Fruit fly (Drosophila melanogaster) whole organism, embryonic: ENCODE data around the gene msd1.

Experiments
- Aef1 ChIP-seq: fragments of 200-800 bp; sonication (Bioruptor generic); IDR thresholded peaks from 3 replicates; pipeline ENCODE4 v1.3.6; 2022; ENCODE audit warnings: missing biosample characterization, missing genetic modification characterization
- Bteb2 ChIP-seq: fragments of 200-800 bp; sonication (Bioruptor generic); optimal IDR thresholded peaks from 2 replicates; lab custom pipeline; 2016; ENCODE audit warnings: missing biosample characterization, missing genetic modification characterization
- CG10267 ChIP-seq: fragments of 200-800 bp; sonication (Bioruptor generic); optimal IDR thresholded peaks from 2 replicates; lab custom pipeline; 2018; ENCODE audit warnings: missing biosample characterization, mild to moderate bottlenecking, missing genetic modification characterization, moderate library complexity
- CG10366 ChIP-seq: fragments of 200-800 bp; sonication (Bioruptor generic); IDR thresholded peaks from 2 replicates; pipeline ENCODE4 v1.3.6; 2022; ENCODE audit warnings: missing biosample characterization, missing genetic modification characterization
- CG11723 ChIP-seq: fragments of 200-800 bp; sonication (Bioruptor generic); optimal IDR thresholded peaks from 2 replicates; lab custom pipeline; 2017; ENCODE audit warnings: missing biosample characterization, mild to moderate bottlenecking, missing genetic modification characterization
- CG12071 ChIP-seq: fragments of 200-800 bp; sonication (Bioruptor generic); optimal IDR thresholded peaks from 3 replicates; lab custom pipeline; 2018; ENCODE audit warnings: missing biosample characterization, mild to moderate bottlenecking, missing genetic modification characterization
- CG12155 ChIP-seq: fragments of 200-800 bp; sonication (Bioruptor generic); optimal IDR thresholded peaks from 3 replicates; lab custom pipeline; 2016; ENCODE audit warnings: missing biosample characterization, missing genetic modification characterization
- CG12391 ChIP-seq: fragments of 200-800 bp; sonication (Bioruptor generic); optimal IDR thresholded peaks from 3 replicates; lab custom pipeline; 2018; ENCODE audit warnings: missing biosample characterization, mild to moderate bottlenecking, missing genetic modification characterization, moderate library complexity
- CG13775 ChIP-seq: fragments of 200-800 bp; sonication (Bioruptor generic); optimal IDR thresholded peaks from 3 replicates; lab custom pipeline; 2017; ENCODE audit warnings: missing biosample characterization, mild to moderate bottlenecking, missing genetic modification characterization
- CG13894 ChIP-seq: fragments of 200-800 bp; sonication (Bioruptor generic); optimal IDR thresholded peaks from 3 replicates; lab custom pipeline; 2018; ENCODE audit warnings: missing biosample characterization, mild to moderate bottlenecking, missing genetic modification characterization, moderate library complexity
- CG17361 ChIP-seq: fragments of 200-800 bp; sonication (Bioruptor generic); IDR thresholded peaks from 3 replicates; pipeline ENCODE4 v1.3.6; 2022; ENCODE audit warnings: missing biosample characterization, missing genetic modification characterization
- CG17385 ChIP-seq: fragments of 200-800 bp; sonication (Bioruptor generic); optimal IDR thresholded peaks from 3 replicates; lab custom pipeline; 2018; ENCODE audit warnings: missing biosample characterization, mild to moderate bottlenecking, missing genetic modification characterization
- CG1832 ChIP-seq: fragments of 200-800 bp; sonication (Bioruptor generic); optimal IDR thresholded peaks from 2 replicates; lab custom pipeline; 2017; ENCODE audit warnings: missing biosample characterization, mild to moderate bottlenecking, missing genetic modification characterization, inconsistent platforms
- CG2875 ChIP-seq: fragments of 200-800 bp; sonication (Bioruptor generic); optimal IDR thresholded peaks from 2 replicates; lab custom pipeline; 2017; ENCODE audit warnings: missing biosample characterization, mild to moderate bottlenecking, missing genetic modification characterization, missing genetic modification reagents
- CG3838 ChIP-seq: fragments of 200-800 bp; sonication (Bioruptor generic); optimal IDR thresholded peaks from 3 replicates; lab custom pipeline; 2016; ENCODE audit warnings: missing biosample characterization, missing genetic modification characterization
- CG3847 ChIP-seq: fragments of 200-800 bp; sonication (Bioruptor generic); IDR thresholded peaks from 2 replicates; pipeline ENCODE4 v1.3.6; 2022; ENCODE audit warnings: missing biosample characterization, missing genetic modification characterization
- CG4820 ChIP-seq: fragments of 200-800 bp; sonication (Bioruptor generic); optimal IDR thresholded peaks from 3 replicates; lab custom pipeline; 2016; ENCODE audit warnings: missing biosample characterization, missing genetic modification characterization
- CG6254 ChIP-seq: fragments of 200-800 bp; sonication (Bioruptor generic); optimal IDR thresholded peaks from 3 replicates; lab custom pipeline; 2017; ENCODE audit warnings: mild to moderate bottlenecking, missing biosample characterization, missing genetic modification reagents, missing genetic modification characterization
- CG7271 ChIP-seq: fragments of 200-800 bp; sonication (Bioruptor generic); optimal IDR thresholded peaks from 2 replicates; lab custom pipeline; 2018; ENCODE audit warnings: missing biosample characterization, mild to moderate bottlenecking, missing genetic modification characterization, moderate library complexity
- CG8944 ChIP-seq: fragments of 200-800 bp; sonication (Bioruptor generic); optimal IDR thresholded peaks from 3 replicates; lab custom pipeline; 2016; ENCODE audit warnings: missing biosample characterization, missing genetic modification characterization
- CG9437 ChIP-seq: fragments of 200-800 bp; sonication (Bioruptor generic); optimal IDR thresholded peaks from 2 replicates; lab custom pipeline; 2018; ENCODE audit warnings: missing biosample characterization, mild to moderate bottlenecking, missing genetic modification characterization
- CHES-1-like ChIP-seq: fragments of 200-800 bp; sonication (Bioruptor generic); optimal IDR thresholded peaks from 2 replicates; lab custom pipeline; 2016; ENCODE audit warnings: missing biosample characterization, missing genetic modification characterization
- Dbx ChIP-seq: fragments of 200-800 bp; sonication (Bioruptor generic); IDR thresholded peaks from 3 replicates; pipeline ENCODE4 v1.3.6; 2022; ENCODE audit warnings: missing biosample characterization, missing genetic modification characterization
- Deaf1 ChIP-seq: fragments of 200-800 bp; optimal IDR thresholded peaks from 3 replicates; lab custom pipeline; 2019; ENCODE audit warnings: missing biosample characterization, mild to moderate bottlenecking, missing genetic modification characterization, moderate library complexity
- Ets97D ChIP-seq: fragments of 200-800 bp; sonication (Bioruptor generic); optimal IDR thresholded peaks from 3 replicates; lab custom pipeline; 2016; ENCODE audit warnings: missing biosample characterization, missing genetic modification characterization
- GATAe ChIP-seq: fragments of 200-800 bp; sonication (Bioruptor generic); conservative IDR thresholded peaks from 2 replicates; pipeline ENCODE4 v1.3.6; 2022; ENCODE audit warnings: missing biosample characterization, missing genetic modification characterization
- Gug ChIP-seq: fragments of 200-800 bp; sonication (Bioruptor generic); IDR thresholded peaks from 4 replicates; pipeline ENCODE4 v1.3.6; 2022; ENCODE audit warnings: missing biosample characterization, missing genetic modification characterization
- Mes4 ChIP-seq: fragments of 200-800 bp; sonication (Bioruptor generic); optimal IDR thresholded peaks from 2 replicates; lab custom pipeline; 2016; ENCODE audit warnings: missing biosample characterization, missing genetic modification characterization
- NFAT ChIP-seq: fragments of 200-800 bp; sonication (Bioruptor generic); IDR thresholded peaks from 2 replicates; pipeline ENCODE4 v1.3.6; 2022; ENCODE audit warnings: missing biosample characterization, missing genetic modification characterization
- Rx ChIP-seq: fragments of 200-800 bp; sonication (Bioruptor generic); IDR thresholded peaks from 2 replicates; pipeline ENCODE4 v1.3.6; 2022; ENCODE audit warnings: missing biosample characterization, missing genetic modification characterization
- croc ChIP-seq: fragments of 200-800 bp; sonication (Bioruptor generic); conservative IDR thresholded peaks from 3 replicates; pipeline ENCODE4 v1.3.6; 2022; ENCODE audit warnings: missing biosample characterization, missing genetic modification characterization
- dan ChIP-seq: fragments of 200-800 bp; sonication (Bioruptor generic); IDR thresholded peaks from 2 replicates; pipeline ENCODE4 v1.3.6; 2022; ENCODE audit warnings: missing biosample characterization, missing genetic modification characterization
- gt ChIP-seq: fragments of 200-800 bp; sonication (Bioruptor generic); IDR thresholded peaks from 2 replicates; pipeline ENCODE4 v1.3.6; 2022; ENCODE audit warnings: missing biosample characterization, missing genetic modification characterization
- hb ChIP-seq: fragments of 200-800 bp; sonication (Bioruptor generic); IDR thresholded peaks from 3 replicates; pipeline ENCODE4 v1.3.6; 2022; ENCODE audit warnings: missing biosample characterization, missing genetic modification characterization; ENCODE audit not compliant: partially characterized antibody
- inv ChIP-seq: fragments of 200-800 bp; sonication (Bioruptor generic); IDR thresholded peaks from 2 replicates; pipeline ENCODE4 v1.3.6; 2022; ENCODE audit warnings: missing biosample characterization, missing genetic modification characterization; ENCODE audit not compliant: partially characterized antibody
- lola ChIP-seq, 3 experiments: fragments of >200 bp in 2 of 3; fragments of 200-800 bp in 1 of 3; sonication (Bioruptor generic) in 1 of 3; optimal IDR thresholded peaks; 2 replicates each; lab custom pipeline; 2017 to 2019; ENCODE audit warnings: missing biosample characterization in 3 of 3, missing genetic modification characterization in 3 of 3, mild to moderate bottlenecking in 1 of 3, moderate library complexity in 1 of 3
- odd ChIP-seq: fragments of 200-800 bp; sonication (Bioruptor generic); optimal IDR thresholded peaks from 2 replicates; lab custom pipeline; 2017; ENCODE audit warnings: missing biosample characterization, mild to moderate bottlenecking, missing genetic modification characterization
- pb ChIP-seq: fragments of 200-800 bp; sonication (Bioruptor generic); optimal IDR thresholded peaks from 3 replicates; lab custom pipeline; 2016; ENCODE audit warnings: missing biosample characterization, missing genetic modification characterization
- peb ChIP-seq: fragments of 200-800 bp; sonication (Bioruptor generic); IDR thresholded peaks from 2 replicates; pipeline ENCODE4 v1.3.6; 2022; ENCODE audit warnings: missing biosample characterization, missing genetic modification characterization
- rib ChIP-seq: fragments of 200-800 bp; sonication (Bioruptor generic); IDR thresholded peaks from 2 replicates; pipeline ENCODE4 v1.3.6; 2022; ENCODE audit warnings: missing biosample characterization, missing genetic modification characterization
- sens ChIP-seq: fragments of 200-800 bp; sonication (Bioruptor generic); peaks from one replicate; lab custom pipeline; 2016; ENCODE audit warnings: missing biosample characterization, missing genetic modification characterization
- sens-2 ChIP-seq: fragments of 200-800 bp; sonication (Bioruptor generic); IDR thresholded peaks from 2 replicates; pipeline ENCODE4 v1.3.6; 2022; ENCODE audit warnings: missing biosample characterization, missing genetic modification characterization
- sim ChIP-seq: fragments of 200-800 bp; sonication (Bioruptor generic); IDR thresholded peaks from 2 replicates; pipeline ENCODE4 v1.3.6; 2022; ENCODE audit warnings: missing biosample characterization, missing genetic modification characterization
- slp2 ChIP-seq: fragments of 200-800 bp; sonication (Bioruptor generic); optimal IDR thresholded peaks from 2 replicates; lab custom pipeline; 2016; ENCODE audit warnings: missing biosample characterization, missing genetic modification characterization
- sna ChIP-seq: fragments of 200-800 bp; sonication (Bioruptor generic); IDR thresholded peaks from 2 replicates; pipeline ENCODE4 v1.3.6; 2022; ENCODE audit warnings: missing biosample characterization, missing genetic modification characterization; ENCODE audit not compliant: partially characterized antibody
- ttk ChIP-seq: fragments of 200-800 bp; sonication (Bioruptor generic); IDR thresholded peaks from 2 replicates; pipeline ENCODE4 v2.1.2; 2022; ENCODE audit warnings: missing biosample characterization, missing genetic modification characterization
- wor ChIP-seq: fragments of 200-800 bp; sonication (Bioruptor generic); IDR thresholded peaks from 2 replicates; pipeline ENCODE4 v1.3.6; 2022; ENCODE audit warnings: missing biosample characterization, missing genetic modification characterization
- zen2 ChIP-seq: fragments of 200-800 bp; sonication (Bioruptor generic); IDR thresholded peaks from 3 replicates; pipeline ENCODE4 v1.3.6; 2022; ENCODE audit warnings: missing biosample characterization, missing genetic modification characterization; ENCODE audit not compliant: partially characterized antibody
- zf30C ChIP-seq: fragments of 200-800 bp; sonication (Bioruptor generic); optimal IDR thresholded peaks from 3 replicates; lab custom pipeline; 2018; ENCODE audit warnings: missing biosample characterization, mild to moderate bottlenecking, missing genetic modification characterization
- zfh1 ChIP-seq: fragments of 200-800 bp; sonication (Bioruptor generic); IDR thresholded peaks from 3 replicates; pipeline ENCODE4 v1.3.6; 2022; ENCODE audit warnings: missing biosample characterization, missing genetic modification characterization

The msd1 gene

DNA sequence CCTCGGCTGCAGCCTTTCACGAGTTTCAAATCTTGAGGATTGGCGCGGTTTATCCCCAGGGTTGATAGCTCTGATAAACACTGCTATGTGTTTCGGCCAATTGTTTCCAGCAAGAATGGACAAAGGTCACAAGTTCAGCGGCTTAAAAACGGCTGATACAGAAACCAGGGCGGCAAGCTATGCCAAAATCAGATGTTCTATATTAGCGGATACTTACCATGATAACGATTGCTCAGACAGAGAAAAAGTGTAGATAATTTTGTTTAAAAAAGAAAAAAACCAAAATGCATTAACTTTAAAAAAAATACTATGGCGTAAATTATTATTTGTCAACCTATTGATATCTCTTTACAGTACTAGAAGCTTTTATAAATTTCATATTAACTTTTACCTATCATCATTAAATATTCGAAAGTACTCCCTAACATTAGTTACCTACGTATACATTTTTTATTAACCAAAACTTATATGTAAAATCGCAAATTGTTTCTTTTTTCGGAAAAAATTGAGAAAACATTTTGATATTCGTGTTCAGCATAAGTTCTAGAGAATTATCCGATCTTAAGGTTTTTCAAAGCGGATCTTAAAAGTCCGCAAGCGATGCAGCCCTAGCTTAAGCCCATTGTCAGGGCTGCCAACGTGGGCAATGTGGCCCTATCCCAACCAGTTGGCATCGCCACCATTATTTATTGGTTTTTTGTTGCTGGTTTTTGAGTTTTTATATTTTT lies 18.3 kb upstream of the msd1 start, which contains the start of the genes sturkopf and Herc4 (continued):
- TF ChIP-seq CG13775 (peak; percentile 100), zf30C (GFP tag; lab: Kevin White, UChicago) (no peak), CG12155 (GFP tag; lab: Kevin White, UChicago) (peak; percentile 73), inv (GFP tag; lab: Robert Waterston, UW) (no peak), CG13894 (tag; lab: Kevin White, UChicago) (peak; percentile 51), gt (GFP tag; lab: Robert Waterston, UW) (no peak), CG10366 (GFP tag; lab: Robert Waterston, UW) (peak; percentile 54), GATAe (GFP tag; lab: Robert Waterston, UW) (no peak), CG11723 (GFP tag; lab: Kevin White, UChicago) (peak; percentile 52), peb (no peak), Gug (peak; percentile 62; the same call in 3 of the 4 replicates), CG17361 (GFP tag; lab: Robert Waterston, UW) (peak; percentile 94), dan (GFP tag; lab: Robert Waterston, UW) (no peak), CG3838 (GFP tag; lab: Kevin White, UChicago) (peak; percentile 50), Dbx (GFP tag; lab: Robert Waterston, UW) (peak; percentile 50; the same call in 1 of the 3 replicates), CG12071 (GFP tag; lab: Kevin White, UChicago) (no peak), CG10267 (tag; lab: Kevin White, UChicago) (peak; percentile 58), CG2875 (no peak), sim (GFP tag; lab: Robert Waterston, UW) (no peak), slp2 (GFP tag; lab: Kevin White, UChicago) (peak; percentile 77), sens (GFP tag; lab: Kevin White, UChicago) (peak; percentile 97), pb (GFP tag; lab: Kevin White, UChicago) (peak; percentile 27), zfh1 (GFP tag; lab: Robert Waterston, UW) (peak; percentile 52; the same call in 2 of the 3 replicates), CG1832 (GFP tag; lab: Kevin White, UChicago) (no peak), Aef1 (peak; percentile 65), croc (no peak; the same call in 2 of the 3 replicates), ttk (GFP tag; lab: Robert Waterston, UW) (peak; percentile 39; the same call in 1 of the 2 replicates), odd (no peak), NFAT (GFP tag; lab: Robert Waterston, UW) (peak; percentile 77), Deaf1 (tag; lab: Kevin White, UChicago) (no peak), sens-2 (0 out of 2 replicates have a peak, but pooled peaks have one; percentile 5), Bteb2 (GFP tag; lab: Kevin White, UChicago) (peak; percentile 73), CG9437 (GFP tag; lab: Kevin White, UChicago) (peak; percentile 85), CG7271 (no peak), CG3847 (GFP tag; lab: Robert Waterston, UW) (peak; percentile 62), zen2 (GFP tag; lab: Robert Waterston, UW) (no peak), hb (GFP tag; lab: Robert Waterston, UW) (no peak), wor (no peak), CG17385 (GFP tag; lab: Kevin White, UChicago) (peak; percentile 68), rib (GFP tag; lab: Robert Waterston, UW) (peak; percentile 21; the same call in 1 of the 2 replicates), Rx (GFP tag; lab: Robert Waterston, UW) (no peak), sna (no peak), Mes4 (GFP tag; lab: Kevin White, UChicago) (peak; percentile 48), CG6254 (GFP tag; lab: Kevin White, UChicago) (peak; percentile 7), CG4820 (GFP tag; lab: Kevin White, UChicago) (peak; percentile 42), CHES-1-like (GFP tag; lab: Kevin White, UChicago) (peak; percentile 74), Ets97D (GFP tag; lab: Kevin White, UChicago) (peak; percentile 94), CG12391 (peak; percentile 79), lola (GFP tag; optimal IDR thresholded peaks at IDR 0.05; lab: Kevin White, UChicago) (peak in 1 of 3 experiments; percentile 85), CG8944 (GFP tag; lab: Kevin White, UChicago) (peak; percentile 73)
